Worm (Caenorhabditis elegans) whole organism, young adult: ENCODE data around the gene srw-115.

Source experiments
- C17E4.6 ChIP-seq: fragments of 200-800 bp; sonication (Bioruptor generic); IDR thresholded peaks from 2 replicates; pipeline ENCODE4 v1.3.6; 2022; ENCODE audit warnings: missing genetic modification reagents, missing genetic modification characterization, missing compliant biosample characterization
- F52B5.7 ChIP-seq: sonication (generic microtip); optimal IDR thresholded peaks from 2 replicates; lab custom pipeline; 2016; ENCODE audit warnings: mild to moderate bottlenecking, missing genetic modification characterization, missing compliant biosample characterization
- Y53G8AR.9 ChIP-seq: fragments of 200-800 bp; sonication (Bioruptor generic); conservative IDR thresholded peaks from 2 replicates; pipeline ENCODE4 v1.3.6; 2022; ENCODE audit warnings: missing genetic modification reagents, missing genetic modification characterization, missing compliant biosample characterization
- Y56A3A.18 ChIP-seq: fragments of 200-800 bp; sonication (Bioruptor generic); IDR thresholded peaks from 2 replicates; pipeline ENCODE4 v1.3.6; 2022; ENCODE audit warnings: missing genetic modification reagents, missing genetic modification characterization, missing compliant biosample characterization
- Y95B8A.8 ChIP-seq: fragments of 200-800 bp; sonication (Bioruptor generic); IDR thresholded peaks from 2 replicates; pipeline ENCODE4 v1.3.6; 2022; ENCODE audit warnings: missing genetic modification reagents, missing genetic modification characterization, missing compliant biosample characterization
- ZK185.1 ChIP-seq: sonication (generic microtip); optimal IDR thresholded peaks from 2 replicates; lab custom pipeline; 2016; ENCODE audit warnings: mild to moderate bottlenecking, missing genetic modification characterization, missing compliant biosample characterization; ENCODE audit not compliant: poor library complexity, severe bottlenecking
- akir-1 ChIP-seq: fragments of 200-800 bp; sonication (Bioruptor generic); optimal IDR thresholded peaks from 2 replicates; lab custom pipeline; 2018; ENCODE audit warnings: mild to moderate bottlenecking, missing genetic modification characterization, moderate library complexity, missing compliant biosample characterization
- aptf-3 ChIP-seq: fragments of 200-800 bp; sonication (Bioruptor generic); IDR thresholded peaks from 2 replicates; pipeline ENCODE4 v1.3.6; 2022; ENCODE audit warnings: missing genetic modification characterization, missing compliant biosample characterization
- atf-7 ChIP-seq: sonication (generic microtip); optimal IDR thresholded peaks from 2 replicates; lab custom pipeline; 2017; ENCODE audit warnings: mild to moderate bottlenecking, missing genetic modification characterization, missing compliant biosample characterization
- attf-5 ChIP-seq: fragments of 200-800 bp; sonication (Bioruptor generic); optimal IDR thresholded peaks from 2 replicates; lab custom pipeline; 2018; ENCODE audit warnings: mild to moderate bottlenecking, missing genetic modification characterization, missing compliant biosample characterization
- ccch-3 ChIP-seq: fragments of 200-800 bp; sonication (Bioruptor generic); optimal IDR thresholded peaks from 2 replicates; lab custom pipeline; 2018; ENCODE audit warnings: mild to moderate bottlenecking, missing genetic modification characterization, missing compliant biosample characterization
- cebp-1 ChIP-seq, 2 experiments: fragments of 200-800 bp in 1 of 2; sonication (Bioruptor generic) in 1 of 2; sonication (generic microtip) in 1 of 2; IDR thresholded peaks in 1 of 2; optimal IDR thresholded peaks in 1 of 2; 2 replicates each; pipeline versions ENCODE4 v1.3.6 to Lab custom; 2017 to 2022; ENCODE audit warnings: missing compliant biosample characterization in 2 of 2, missing genetic modification characterization in 2 of 2, mild to moderate bottlenecking in 1 of 2, missing genetic modification reagents in 1 of 2, moderate library complexity in 1 of 2
- ceh-27 ChIP-seq: fragments of 200-800 bp; sonication (Bioruptor generic); optimal IDR thresholded peaks from 2 replicates; lab custom pipeline; 2018; ENCODE audit warnings: mild to moderate bottlenecking, missing genetic modification characterization, moderate library complexity, missing compliant biosample characterization
- chd-7 ChIP-seq: sonication (generic microtip); optimal IDR thresholded peaks from 2 replicates; lab custom pipeline; 2016; ENCODE audit warnings: mild to moderate bottlenecking, missing genetic modification characterization, moderate library complexity, missing compliant biosample characterization
- gei-17 ChIP-seq: fragments of 200-800 bp; sonication (Bioruptor generic); optimal IDR thresholded peaks from 2 replicates; lab custom pipeline; 2018; ENCODE audit warnings: mild to moderate bottlenecking, missing genetic modification characterization, missing compliant biosample characterization
- him-1 ChIP-seq: sonication (generic microtip); optimal IDR thresholded peaks from 2 replicates; lab custom pipeline; 2016; ENCODE audit warnings: missing genotype, missing genetic modification reagents, missing genetic modification characterization, missing compliant biosample characterization
- lin-26 ChIP-seq: fragments of 200-800 bp; sonication (Bioruptor generic); IDR thresholded peaks from 2 replicates; pipeline ENCODE4 v1.3.6; 2022; ENCODE audit warnings: missing genetic modification reagents, missing genetic modification characterization, missing compliant biosample characterization
- lin-35 ChIP-seq, 3 experiments: fragments of 150-350 bp in 2 of 3; sonication (generic microtip) in 1 of 3; optimal IDR thresholded peaks; 2 replicates each; lab custom pipeline; 2014 to 2018; ENCODE audit warnings: missing biosample characterization in 3 of 3, missing genetic modification characterization in 3 of 3, missing genetic modification reagents in 3 of 3
- lin-54 ChIP-seq: fragments of 200-800 bp; sonication (Bioruptor generic); optimal IDR thresholded peaks from 2 replicates; lab custom pipeline; 2018; ENCODE audit warnings: mild to moderate bottlenecking, missing genetic modification characterization, missing compliant biosample characterization
- lsl-1 ChIP-seq: fragments of 200-800 bp; sonication (Bioruptor generic); optimal IDR thresholded peaks from 2 replicates; lab custom pipeline; 2018; ENCODE audit warnings: mild to moderate bottlenecking, missing genetic modification characterization, moderate library complexity, missing compliant biosample characterization
- lsy-27 ChIP-seq: sonication (generic microtip); optimal IDR thresholded peaks from 2 replicates; lab custom pipeline; 2017; ENCODE audit warnings: missing genetic modification characterization, mild to moderate bottlenecking, missing compliant biosample characterization, antibody characterized with exemption, missing genotype, borderline replicate concordance; ENCODE audit not compliant: insufficient read depth
- nfyb-1 ChIP-seq: fragments of 200-800 bp; sonication (Bioruptor generic); IDR thresholded peaks from 2 replicates; pipeline ENCODE4 v1.3.6; 2022; ENCODE audit warnings: missing genetic modification reagents, missing genetic modification characterization, missing compliant biosample characterization
- nhr-120 ChIP-seq: fragments of 200-800 bp; sonication (Bioruptor generic); IDR thresholded peaks from 2 replicates; pipeline ENCODE4 v1.3.6; 2022; ENCODE audit warnings: missing genetic modification characterization, missing compliant biosample characterization
- nhr-90 ChIP-seq: sonication (generic microtip); optimal IDR thresholded peaks from 2 replicates; lab custom pipeline; 2016; ENCODE audit warnings: missing genotype, mild to moderate bottlenecking, missing genetic modification characterization, missing compliant biosample characterization
- pbrm-1 ChIP-seq: fragments of 200-800 bp; sonication (Bioruptor generic); IDR thresholded peaks from 2 replicates; pipeline ENCODE4 v1.3.6; 2022; ENCODE audit warnings: missing genetic modification reagents, missing genetic modification characterization, missing compliant biosample characterization
- rec-8 ChIP-seq, 2 experiments: sonication (generic microtip); optimal IDR thresholded peaks; 2 replicates each; lab custom pipeline; 2016; ENCODE audit warnings: mild to moderate bottlenecking in 2 of 2, missing genetic modification characterization in 2 of 2, missing genetic modification reagents in 2 of 2, missing genotype in 2 of 2, missing biosample characterization in 1 of 2, missing compliant biosample characterization in 1 of 2, moderate library complexity in 1 of 2
- repo-1 ChIP-seq: sonication (generic microtip); optimal IDR thresholded peaks from 2 replicates; lab custom pipeline; 2017; ENCODE audit warnings: mild to moderate bottlenecking, missing genetic modification characterization, missing compliant biosample characterization
- sdz-38 ChIP-seq: sonication (generic microtip); optimal IDR thresholded peaks from 2 replicates; lab custom pipeline; 2016; ENCODE audit warnings: missing genotype, missing genetic modification characterization, missing compliant biosample characterization
- snpc-1.1 ChIP-seq: sonication (generic microtip); optimal IDR thresholded peaks from 2 replicates; lab custom pipeline; 2017; ENCODE audit warnings: missing genetic modification characterization, mild to moderate bottlenecking, missing compliant biosample characterization, antibody characterized with exemption, moderate library complexity, missing genotype, missing genetic modification reagents; ENCODE audit not compliant: insufficient read depth
- snpc-1.3 ChIP-seq: sonication (generic microtip); optimal IDR thresholded peaks from 2 replicates; lab custom pipeline; 2017; ENCODE audit warnings: missing genetic modification characterization, mild to moderate bottlenecking, missing compliant biosample characterization, antibody characterized with exemption, moderate library complexity, missing genotype, missing genetic modification reagents; ENCODE audit not compliant: insufficient read depth
- tlf-1 ChIP-seq: fragments of 200-800 bp; sonication (Bioruptor generic); optimal IDR thresholded peaks from 2 replicates; lab custom pipeline; 2018; ENCODE audit warnings: mild to moderate bottlenecking, missing genetic modification characterization, missing compliant biosample characterization
- unc-130 ChIP-seq: sonication (generic microtip); optimal IDR thresholded peaks from 2 replicates; lab custom pipeline; 2016; ENCODE audit warnings: missing genetic modification reagents, missing genetic modification characterization, missing compliant biosample characterization
- unc-62 ChIP-seq: fragments of 150-350 bp; optimal IDR thresholded peaks from 2 replicates; lab custom pipeline; 2014; ENCODE audit warnings: missing biosample characterization, missing genetic modification reagents, missing genetic modification characterization
- ztf-26 ChIP-seq: sonication (generic microtip); optimal IDR thresholded peaks from 2 replicates; lab custom pipeline; 2017; ENCODE audit warnings: missing genetic modification characterization, missing compliant biosample characterization
- ztf-28 ChIP-seq: fragments of 200-800 bp; sonication (Bioruptor generic); IDR thresholded peaks from 2 replicates; pipeline ENCODE4 v1.3.6; 2022; ENCODE audit warnings: missing genetic modification reagents, missing genetic modification characterization, missing compliant biosample characterization
- ztf-6 ChIP-seq: fragments of 200-800 bp; sonication (Bioruptor generic); IDR thresholded peaks from 2 replicates; pipeline ENCODE4 v1.3.6; 2022; ENCODE audit warnings: missing genetic modification reagents, missing genetic modification characterization, missing compliant biosample characterization

The srw-115 gene

DNA sequence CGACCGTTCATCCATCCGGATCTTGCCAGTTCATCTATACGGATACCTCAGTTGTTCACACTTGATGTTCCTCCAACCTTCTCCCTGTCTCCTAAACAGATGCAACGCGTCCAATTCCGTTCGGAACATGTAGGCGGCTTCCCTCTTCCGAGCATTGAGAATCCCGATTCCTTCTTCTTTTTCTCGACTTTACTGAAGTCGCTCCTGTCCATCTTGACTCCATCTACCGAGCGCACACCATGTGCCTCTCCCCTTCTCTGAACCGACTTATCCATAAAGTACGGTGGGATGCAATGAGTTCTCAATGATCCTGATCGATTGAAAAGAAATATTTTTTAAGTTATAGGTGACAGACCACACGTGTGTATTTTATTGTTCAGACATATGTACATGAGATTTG, 1.7 kb downstream of the srw-115 start:
- TF ChIP-seq attf-5 (GFP tag; lab: Kevin White, UChicago) (no peak), C17E4.6 (GFP tag; lab: Robert Waterston, UW) (no peak), lsy-27 (no peak), ZK185.1 (no peak), nhr-90 (tag; lab: Kevin White, UChicago) (no peak), repo-1 (tag; lab: Kevin White, UChicago) (no peak), ztf-28 (no peak), atf-7 (tag; lab: Kevin White, UChicago) (no peak), Y95B8A.8 (no peak), Y56A3A.18 (GFP tag; lab: Robert Waterston, UW) (no peak), lin-54 (GFP tag; lab: Kevin White, UChicago) (no peak), F52B5.7 (tag; lab: Kevin White, UChicago) (no peak), pbrm-1 (GFP tag; lab: Robert Waterston, UW) (no peak), akir-1 (GFP tag; lab: Kevin White, UChicago) (no peak), lin-35 (GFP tag; optimal IDR thresholded peaks at IDR 0.05; lab: Kevin White, UChicago) (no peak)

DNA sequence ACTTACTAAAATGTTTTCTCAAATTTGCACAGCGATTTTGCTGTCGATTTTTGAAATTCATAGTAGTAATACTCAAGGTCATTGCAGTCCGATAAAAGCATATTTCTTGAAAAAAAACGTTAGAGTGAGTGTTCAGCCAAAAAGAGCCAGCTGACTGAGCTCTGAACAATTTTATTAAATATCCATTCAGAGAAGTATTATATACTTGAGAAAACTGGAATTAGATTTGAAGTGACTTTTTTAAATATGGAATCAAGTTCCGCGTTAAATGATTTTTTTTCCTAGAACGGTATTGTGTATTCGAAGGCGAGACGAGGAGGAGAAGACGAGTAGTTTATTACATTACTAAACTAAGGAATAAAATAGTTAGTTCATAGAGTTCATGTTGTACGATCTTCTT, 2.2 kb downstream of the srw-115 start, which contains the start of gene srw-121:
Gene srw-121 (minus strand): TSS at position 101 of the 400 bp plus-strand sequence.
- TF ChIP-seq rec-8 (tag; optimal IDR thresholded peaks at IDR 0.05; lab: Kevin White, UChicago) (no peak), cebp-1 (GFP tag; IDR thresholded peaks at IDR 0.05; lab: Robert Waterston, UW) (no peak), cebp-1 (tag; optimal IDR thresholded peaks at IDR 0.05; lab: Kevin White, UChicago) (no peak), snpc-1.1 (no peak), unc-130 (GFP tag; lab: Kevin White, UChicago) (no peak), akir-1 (GFP tag; lab: Kevin White, UChicago) (no peak), ccch-3 (no peak), him-1 (tag; lab: Kevin White, UChicago) (no peak)

DNA sequence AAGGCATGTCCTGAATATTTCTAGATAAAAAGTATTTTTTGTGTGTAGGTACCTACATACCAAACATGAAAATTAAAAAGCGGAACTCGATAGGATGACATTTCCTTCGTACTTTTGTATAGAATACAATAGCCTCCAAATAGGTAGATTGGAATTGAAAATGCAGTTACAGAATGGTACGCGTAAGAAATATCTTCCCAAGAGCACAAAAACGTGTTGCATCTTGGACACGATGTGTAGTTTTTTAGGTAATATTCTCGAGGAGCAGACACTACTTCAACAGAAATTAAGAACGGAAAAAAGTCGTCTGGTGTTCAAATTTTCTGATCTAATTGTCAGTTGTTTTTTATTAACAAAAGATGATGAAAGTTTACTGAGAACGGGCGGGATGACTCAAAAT, 6.3 kb downstream of the srw-115 start, which contains the start of gene srh-85:
Gene srh-85 (minus strand): TSS at position 101 of the 400 bp plus-strand sequence.
- TF ChIP-seq lsl-1 (GFP tag; lab: Kevin White, UChicago) (no peak), lin-54 (GFP tag; lab: Kevin White, UChicago) (no peak), aptf-3 (GFP tag; lab: Robert Waterston, UW) (no peak), lin-26 (GFP tag; lab: Robert Waterston, UW) (no peak), unc-62 (GFP tag; lab: Kevin White, UChicago) (no peak), cebp-1 (GFP tag; IDR thresholded peaks at IDR 0.05; lab: Robert Waterston, UW) (no peak), cebp-1 (tag; optimal IDR thresholded peaks at IDR 0.05; lab: Kevin White, UChicago) (no peak), gei-17 (GFP tag; lab: Kevin White, UChicago) (no peak)

DNA sequence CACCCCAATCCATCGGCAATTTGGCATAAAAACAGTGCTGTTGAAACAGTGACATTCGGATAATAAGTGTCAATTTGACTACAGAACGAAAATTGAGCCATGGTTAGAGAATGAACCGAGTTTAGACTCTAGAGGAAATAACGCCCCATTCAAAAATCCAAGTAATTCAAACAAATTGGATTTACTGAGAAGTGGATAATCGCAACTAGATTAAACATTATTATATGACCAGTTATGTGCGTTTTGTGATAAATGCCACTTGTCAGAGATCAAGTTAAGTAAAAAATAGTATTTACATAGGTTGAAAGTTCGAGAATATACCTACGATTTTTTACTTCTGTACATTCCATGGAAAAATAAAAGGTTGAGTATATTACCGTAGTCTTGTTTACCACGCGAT, 8.4 kb downstream of the srw-115 start, which contains the start of gene srw-139:
Gene srw-139 (minus strand): TSS at position 101 of the 400 bp plus-strand sequence.
- TF ChIP-seq Y53G8AR.9 (GFP tag; lab: Robert Waterston, UW) = no peak
- TF ChIP-seq ceh-27 (GFP tag; lab: Kevin White, UChicago) = no peak
- no peak for TF ChIP-seq sdz-38 (tag; lab: Kevin White, UChicago)
- no peak for TF ChIP-seq nhr-120
- TF ChIP-seq ccch-3 = no peak
- no peak for TF ChIP-seq ztf-6

DNA sequence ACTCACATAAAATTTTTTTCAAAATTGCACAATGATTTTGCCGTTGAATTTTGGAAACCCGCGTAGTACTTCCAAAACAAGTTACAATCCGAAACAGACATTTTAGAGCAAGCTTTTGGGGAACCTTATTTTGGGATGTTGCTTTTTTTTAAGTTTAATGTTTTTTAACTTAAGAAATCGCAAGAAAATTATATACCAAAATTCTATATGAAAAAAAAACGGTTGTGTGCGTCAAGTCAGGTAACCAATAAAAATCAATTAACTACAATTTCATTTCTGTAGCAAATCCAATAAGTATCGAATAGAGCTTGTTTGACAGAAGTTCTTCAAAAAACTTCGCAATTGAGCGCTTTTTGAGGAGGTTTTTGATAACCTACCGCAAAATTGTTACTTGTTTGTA, 10.4 kb downstream of the srw-115 start, which contains the start of gene srw-117:
Gene srw-117 (minus strand): TSS at position 101 of the 400 bp plus-strand sequence.
- TF ChIP-seq nfyb-1 (GFP tag; lab: Robert Waterston, UW) (no peak), snpc-1.3 (tag; lab: Kevin White, UChicago) (no peak), ztf-26 (tag; lab: Kevin White, UChicago) (no peak), ztf-6 (no peak), attf-5 (GFP tag; lab: Kevin White, UChicago) (no peak), tlf-1 (GFP tag; lab: Kevin White, UChicago) (no peak), chd-7 (no peak)
